Worm (Caenorhabditis elegans) whole organism, late embryonic: Measurements from ENCODE around the gene twk-34.

ENCODE experiments used
- ceh-18 ChIP-seq: sonication (generic microtip); optimal IDR thresholded peaks from 2 replicates; lab custom pipeline; 2016; ENCODE audit warnings: missing genetic modification characterization, missing compliant biosample characterization
- ceh-19 ChIP-seq: fragments of 200-800 bp; sonication (Bioruptor generic); optimal IDR thresholded peaks from 2 replicates; lab custom pipeline; 2018; ENCODE audit warnings: mild to moderate bottlenecking, missing genetic modification characterization, missing compliant biosample characterization
- ceh-24 ChIP-seq: sonication (generic microtip); optimal IDR thresholded peaks from 2 replicates; lab custom pipeline; 2016; ENCODE audit warnings: mild to moderate bottlenecking, missing genetic modification characterization, missing compliant biosample characterization
- elt-2 ChIP-seq: sonication (generic microtip); optimal IDR thresholded peaks from 2 replicates; lab custom pipeline; 2016; ENCODE audit warnings: missing genetic modification reagents, missing genetic modification characterization, missing compliant biosample characterization
- rnt-1 ChIP-seq: sonication (generic microtip); optimal IDR thresholded peaks from 2 replicates; lab custom pipeline; 2016; ENCODE audit warnings: missing genetic modification characterization, missing compliant biosample characterization
- sox-4 ChIP-seq: sonication (generic microtip); optimal IDR thresholded peaks from 2 replicates; lab custom pipeline; 2017; ENCODE audit warnings: mild to moderate bottlenecking, missing genetic modification characterization, inconsistent platforms, missing compliant biosample characterization

DNA sequence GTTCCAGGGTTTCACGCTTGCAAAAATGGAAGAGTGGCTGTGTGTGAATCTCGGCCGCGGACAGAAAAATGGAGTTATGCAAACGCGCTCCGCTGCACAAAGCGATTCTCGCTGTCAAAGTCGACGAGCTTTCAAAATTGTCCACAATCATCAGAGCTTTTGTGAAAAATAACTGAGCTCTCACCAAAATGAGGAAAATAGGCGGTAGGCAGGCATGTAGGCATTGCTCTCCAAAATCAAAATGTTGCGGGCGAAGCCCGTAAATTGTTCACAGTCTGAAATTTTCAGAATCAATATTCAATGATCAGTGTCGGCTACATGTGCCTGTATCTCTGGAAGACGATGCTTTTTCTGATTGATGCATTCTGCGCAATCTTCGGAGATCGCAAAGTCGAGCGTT, 35.9 kb upstream of the twk-34 start, which contains the start of gene K06B4.4:
- TF ChIP-seq ceh-18 (tag; lab: Kevin White, UChicago), result no peak
- TF ChIP-seq ceh-24 (tag; lab: Kevin White, UChicago), result no peak
- TF ChIP-seq elt-2 (tag; lab: Kevin White, UChicago), result no peak
- TF ChIP-seq ceh-19 (GFP tag; lab: Kevin White, UChicago), result no peak
- no peak for TF ChIP-seq sox-4 (tag; lab: Kevin White, UChicago)
- no peak for TF ChIP-seq rnt-1
